Worm (Caenorhabditis elegans) whole organism, L1 larva: Measurements from ENCODE around the gene twk-48.

ENCODE experiments used
- ceh-90 ChIP-seq: sonication (generic microtip); optimal IDR thresholded peaks from 2 replicates; lab custom pipeline; 2016; ENCODE audit warnings: missing genetic modification characterization, missing compliant biosample characterization
- elt-3 ChIP-seq, 6 experiments: fragments of 150-350 bp in 1 of 6; sonication (generic microtip); optimal IDR thresholded peaks; 2 replicates each; lab custom pipeline; 2017 to 2018; ENCODE audit warnings: missing biosample characterization in 6 of 6, missing genetic modification characterization in 6 of 6, inconsistent platforms in 1 of 6
- lir-3 ChIP-seq: sonication (generic microtip); optimal IDR thresholded peaks from 2 replicates; lab custom pipeline; 2016; ENCODE audit warnings: mild to moderate bottlenecking, missing genetic modification characterization, moderate library complexity, missing compliant biosample characterization; ENCODE audit not compliant: poor library complexity
- nhr-76 ChIP-seq: sonication (generic microtip); optimal IDR thresholded peaks from 2 replicates; lab custom pipeline; 2017; ENCODE audit warnings: missing biosample characterization, missing genetic modification characterization
- nhr-77 ChIP-seq: fragments of 150-350 bp; optimal IDR thresholded peaks from 2 replicates; lab custom pipeline; 2014; ENCODE audit warnings: missing biosample characterization, missing genetic modification characterization
- tbx-2 ChIP-seq: sonication (generic microtip); optimal IDR thresholded peaks from 2 replicates; lab custom pipeline; 2016; ENCODE audit warnings: missing genetic modification characterization, missing compliant biosample characterization
- unc-130 ChIP-seq: fragments of 150-350 bp; optimal IDR thresholded peaks from 2 replicates; lab custom pipeline; 2017; ENCODE audit warnings: missing biosample characterization, missing genetic modification characterization, inconsistent platforms

DNA sequence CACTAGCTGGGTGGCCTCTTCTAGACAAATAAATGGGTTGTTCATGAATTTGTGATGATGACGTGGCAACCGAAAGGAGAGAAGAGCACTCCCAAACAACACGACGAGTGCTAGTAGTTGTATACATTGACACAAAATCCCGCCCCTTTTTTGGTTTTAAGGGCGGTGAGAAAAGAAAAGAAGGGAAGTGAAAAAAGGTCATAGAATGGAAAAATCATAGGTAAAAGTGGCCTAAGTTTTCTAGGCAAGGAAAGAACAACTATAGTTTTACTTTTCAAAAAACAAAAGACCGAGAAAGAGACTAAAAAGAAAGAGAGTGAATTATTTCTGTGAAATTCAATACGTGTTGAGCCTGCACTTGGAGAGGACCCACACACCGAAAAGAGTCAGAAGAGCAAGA is 18.3 kb downstream of the twk-48 start, which contains the start of gene ZK757.2:
- no peak for TF ChIP-seq unc-130 (tag; lab: Kevin White, UChicago)
- TF ChIP-seq nhr-76 (tag; lab: Kevin White, UChicago) = no peak
- no peak for TF ChIP-seq tbx-2
- no peak for TF ChIP-seq elt-3 (tag; optimal IDR thresholded peaks at IDR 0.05; lab: Kevin White, UChicago)
- TF ChIP-seq lir-3 = no peak
- no peak for TF ChIP-seq ceh-90 (tag; lab: Kevin White, UChicago)
- TF ChIP-seq nhr-77 = no peak
